Worm (Caenorhabditis elegans) whole organism, L1 larva: ENCODE results near the gene glb-1.

ENCODE experiments used
- C04F5.9 ChIP-seq: sonication (generic microtip); optimal IDR thresholded peaks from 2 replicates; lab custom pipeline; 2016; ENCODE audit warnings: missing genetic modification characterization, missing compliant biosample characterization
- Y116A8C.19 ChIP-seq: sonication (generic microtip); optimal IDR thresholded peaks from 2 replicates; lab custom pipeline; 2016; ENCODE audit warnings: missing compliant biosample characterization, missing genetic modification characterization, borderline replicate concordance
- aha-1 ChIP-seq: fragments of 150-350 bp; optimal IDR thresholded peaks from 2 replicates; lab custom pipeline; 2014; ENCODE audit warnings: missing biosample characterization, missing genetic modification characterization
- alr-1 ChIP-seq: fragments of 200-800 bp; sonication (Bioruptor generic); optimal IDR thresholded peaks from 2 replicates; lab custom pipeline; 2018; ENCODE audit warnings: borderline replicate concordance, mild to moderate bottlenecking, missing genetic modification characterization, missing compliant biosample characterization
- ama-1 ChIP-seq: fragments of 150-350 bp; optimal IDR thresholded peaks from 2 replicates; lab custom pipeline; 2014
- blmp-1 ChIP-seq: fragments of 150-350 bp; optimal IDR thresholded peaks from 2 replicates; lab custom pipeline; 2014; ENCODE audit warnings: missing biosample characterization, missing genetic modification characterization
- ceh-63 ChIP-seq: fragments of 200-800 bp; sonication (Bioruptor generic); optimal IDR thresholded peaks from 2 replicates; lab custom pipeline; 2018; ENCODE audit warnings: mild to moderate bottlenecking, missing genetic modification characterization, missing compliant biosample characterization
- ceh-82 ChIP-seq, 3 experiments: fragments of 150-350 bp in 1 of 3; sonication (generic microtip) in 2 of 3; optimal IDR thresholded peaks; 2 replicates each; lab custom pipeline; 2014 to 2017; ENCODE audit warnings: missing biosample characterization in 3 of 3, missing genetic modification characterization in 3 of 3
- ceh-88 ChIP-seq: fragments of 200-800 bp; sonication (Bioruptor generic); IDR thresholded peaks from 2 replicates; pipeline ENCODE4 v1.3.6; 2022; ENCODE audit warnings: missing genetic modification characterization, missing compliant biosample characterization
- ceh-90 ChIP-seq: sonication (generic microtip); optimal IDR thresholded peaks from 2 replicates; lab custom pipeline; 2016; ENCODE audit warnings: missing genetic modification characterization, missing compliant biosample characterization
- ces-1 ChIP-seq: fragments of 150-350 bp; optimal IDR thresholded peaks from 2 replicates; lab custom pipeline; 2014; ENCODE audit warnings: missing biosample characterization, missing genetic modification reagents, missing genetic modification characterization
- dpl-1 ChIP-seq, 3 experiments: fragments of 150-350 bp in 2 of 3; sonication (generic microtip) in 1 of 3; optimal IDR thresholded peaks; 2 replicates each; lab custom pipeline; 2014 to 2017; ENCODE audit warnings: missing biosample characterization in 3 of 3, missing genetic modification characterization in 3 of 3, missing genetic modification reagents in 3 of 3
- efl-3 ChIP-seq: fragments of 200-800 bp; sonication (Bioruptor generic); optimal IDR thresholded peaks from 2 replicates; lab custom pipeline; 2018; ENCODE audit warnings: mild to moderate bottlenecking, missing genetic modification characterization, missing compliant biosample characterization
- egl-13 ChIP-seq: sonication (generic microtip); optimal IDR thresholded peaks from 2 replicates; lab custom pipeline; 2016; ENCODE audit warnings: missing genotype, missing genetic modification reagents, missing genetic modification characterization, missing compliant biosample characterization
- egl-27 ChIP-seq, 2 experiments: fragments of 150-350 bp in 1 of 2; sonication (generic microtip); optimal IDR thresholded peaks; 3 replicates each; lab custom pipeline; 2017 to 2018; ENCODE audit warnings: missing biosample characterization in 2 of 2, missing genetic modification characterization in 2 of 2, missing genetic modification reagents in 2 of 2
- elt-2 ChIP-seq: sonication (generic microtip); optimal IDR thresholded peaks from 2 replicates; lab custom pipeline; 2016; ENCODE audit warnings: missing genetic modification characterization, mild to moderate bottlenecking, inconsistent platforms, missing compliant biosample characterization, missing genetic modification reagents
- elt-3 ChIP-seq, 6 experiments: fragments of 150-350 bp in 1 of 6; sonication (generic microtip); optimal IDR thresholded peaks; 2 replicates each; lab custom pipeline; 2017 to 2018; ENCODE audit warnings: missing biosample characterization in 6 of 6, missing genetic modification characterization in 6 of 6, inconsistent platforms in 1 of 6
- fkh-10 ChIP-seq: sonication (generic microtip); optimal IDR thresholded peaks from 2 replicates; lab custom pipeline; 2017; ENCODE audit warnings: missing biosample characterization, missing genetic modification reagents, missing genetic modification characterization
- fkh-4 ChIP-seq: sonication (generic microtip); optimal IDR thresholded peaks from 2 replicates; lab custom pipeline; 2016; ENCODE audit warnings: missing compliant biosample characterization, missing genetic modification characterization, borderline replicate concordance
- hpl-2 ChIP-seq: fragments of 150-350 bp; optimal IDR thresholded peaks from 2 replicates; lab custom pipeline; 2014; ENCODE audit warnings: missing biosample characterization, missing genetic modification reagents, missing genetic modification characterization
- jun-1 ChIP-seq: fragments of 150-350 bp; optimal IDR thresholded peaks from 2 replicates; lab custom pipeline; 2014; ENCODE audit warnings: missing biosample characterization, missing genetic modification reagents, missing genetic modification characterization
- lin-14 ChIP-seq: fragments of 200-800 bp; sonication (Bioruptor generic); optimal IDR thresholded peaks from 2 replicates; lab custom pipeline; 2018; ENCODE audit warnings: mild to moderate bottlenecking, missing genetic modification characterization, moderate library complexity, missing compliant biosample characterization
- lin-35 ChIP-seq, 2 experiments: fragments of 150-350 bp; optimal IDR thresholded peaks; 2 replicates each; lab custom pipeline; 2014; ENCODE audit warnings: missing biosample characterization in 2 of 2, missing genetic modification characterization in 2 of 2, missing genetic modification reagents in 2 of 2
- lin-39 ChIP-seq: fragments of 150-350 bp; optimal IDR thresholded peaks from 2 replicates; lab custom pipeline; 2014; ENCODE audit warnings: missing biosample characterization, missing genetic modification reagents, missing genetic modification characterization
- lir-3 ChIP-seq: sonication (generic microtip); optimal IDR thresholded peaks from 2 replicates; lab custom pipeline; 2016; ENCODE audit warnings: mild to moderate bottlenecking, missing genetic modification characterization, moderate library complexity, missing compliant biosample characterization; ENCODE audit not compliant: poor library complexity
- lsy-2 ChIP-seq, 2 experiments: fragments of 150-350 bp; optimal IDR thresholded peaks; 2 replicates each; lab custom pipeline; 2014; ENCODE audit warnings: missing biosample characterization in 2 of 2, missing genetic modification characterization in 2 of 2
- mab-9 ChIP-seq: fragments of 200-800 bp; sonication (Bioruptor generic); IDR thresholded peaks from 2 replicates; pipeline ENCODE4 v1.3.6; 2022; ENCODE audit warnings: missing genetic modification reagents, missing genetic modification characterization, missing compliant biosample characterization
- mdl-1 ChIP-seq, 2 experiments: fragments of 150-350 bp; optimal IDR thresholded peaks; 2 replicates each; lab custom pipeline; 2014 to 2017; ENCODE audit warnings: missing biosample characterization in 2 of 2, missing genetic modification characterization in 2 of 2, inconsistent platforms in 1 of 2
- mef-2 ChIP-seq: fragments of 150-350 bp; optimal IDR thresholded peaks from 2 replicates; lab custom pipeline; 2014; ENCODE audit warnings: missing biosample characterization, missing genetic modification characterization
- mep-1 ChIP-seq: fragments of 150-350 bp; optimal IDR thresholded peaks from 2 replicates; lab custom pipeline; 2014; ENCODE audit warnings: missing biosample characterization, missing genetic modification characterization
- nhr-11 ChIP-seq: fragments of 150-350 bp; optimal IDR thresholded peaks from 2 replicates; lab custom pipeline; 2014; ENCODE audit warnings: missing biosample characterization, missing genetic modification characterization
- nhr-12 ChIP-seq: sonication (generic microtip); optimal IDR thresholded peaks from 2 replicates; lab custom pipeline; 2017; ENCODE audit warnings: missing biosample characterization, missing genetic modification characterization
- nhr-20 ChIP-seq: sonication (generic microtip); optimal IDR thresholded peaks from 2 replicates; lab custom pipeline; 2016; ENCODE audit warnings: mild to moderate bottlenecking, missing genetic modification characterization, missing compliant biosample characterization
- nhr-237 ChIP-seq: fragments of 150-350 bp; optimal IDR thresholded peaks from 2 replicates; lab custom pipeline; 2014; ENCODE audit warnings: missing biosample characterization, missing genetic modification characterization
- nhr-71 ChIP-seq: sonication (generic microtip); optimal IDR thresholded peaks from 2 replicates; lab custom pipeline; 2016; ENCODE audit warnings: mild to moderate bottlenecking, missing genetic modification characterization, moderate library complexity, missing compliant biosample characterization
- nhr-76 ChIP-seq: sonication (generic microtip); optimal IDR thresholded peaks from 2 replicates; lab custom pipeline; 2017; ENCODE audit warnings: missing biosample characterization, missing genetic modification characterization
- nhr-77 ChIP-seq: fragments of 150-350 bp; optimal IDR thresholded peaks from 2 replicates; lab custom pipeline; 2014; ENCODE audit warnings: missing biosample characterization, missing genetic modification characterization
- nhr-84 ChIP-seq: sonication (generic microtip); optimal IDR thresholded peaks from 2 replicates; lab custom pipeline; 2017; ENCODE audit warnings: missing biosample characterization, missing genetic modification characterization
- nhr-90 ChIP-seq: sonication (generic microtip); optimal IDR thresholded peaks from 2 replicates; lab custom pipeline; 2016; ENCODE audit warnings: mild to moderate bottlenecking, missing genetic modification characterization, missing compliant biosample characterization; ENCODE audit not compliant: poor library complexity
- pag-3 ChIP-seq: sonication (generic microtip); optimal IDR thresholded peaks from 2 replicates; lab custom pipeline; 2017; ENCODE audit warnings: missing genetic modification characterization, mild to moderate bottlenecking, missing compliant biosample characterization, antibody characterized with exemption, borderline replicate concordance; ENCODE audit not compliant: insufficient read depth
- rnt-1 ChIP-seq: sonication (generic microtip); optimal IDR thresholded peaks from 2 replicates; lab custom pipeline; 2016; ENCODE audit warnings: mild to moderate bottlenecking, missing genetic modification characterization, moderate library complexity, missing compliant biosample characterization
- skn-1 ChIP-seq: fragments of 150-350 bp; optimal IDR thresholded peaks from 2 replicates; lab custom pipeline; 2014; ENCODE audit warnings: missing biosample characterization, missing genetic modification characterization
- snpc-4 ChIP-seq: fragments of 150-350 bp; optimal IDR thresholded peaks from 2 replicates; lab custom pipeline; 2014; ENCODE audit warnings: missing biosample characterization, missing genetic modification characterization
- snu-23 ChIP-seq: sonication (generic microtip); optimal IDR thresholded peaks from 2 replicates; lab custom pipeline; 2016; ENCODE audit warnings: missing genetic modification characterization, missing compliant biosample characterization
- sox-4 ChIP-seq: sonication (generic microtip); optimal IDR thresholded peaks from 2 replicates; lab custom pipeline; 2016; ENCODE audit warnings: missing genetic modification characterization, missing compliant biosample characterization
- sptf-1 ChIP-seq: fragments of 150-350 bp; optimal IDR thresholded peaks from 2 replicates; lab custom pipeline; 2014; ENCODE audit warnings: missing biosample characterization, missing genetic modification characterization
- sup-37 ChIP-seq: fragments of 200-800 bp; sonication (Bioruptor generic); optimal IDR thresholded peaks from 2 replicates; lab custom pipeline; 2018; ENCODE audit warnings: mild to moderate bottlenecking, missing genetic modification characterization, missing compliant biosample characterization
- tbx-2 ChIP-seq: sonication (generic microtip); optimal IDR thresholded peaks from 2 replicates; lab custom pipeline; 2016; ENCODE audit warnings: missing genetic modification characterization, missing compliant biosample characterization
- tlp-1 ChIP-seq: fragments of 150-350 bp; optimal IDR thresholded peaks from 2 replicates; lab custom pipeline; 2014; ENCODE audit warnings: missing biosample characterization, missing genetic modification characterization
- unc-130 ChIP-seq: fragments of 150-350 bp; optimal IDR thresholded peaks from 2 replicates; lab custom pipeline; 2017; ENCODE audit warnings: missing biosample characterization, missing genetic modification characterization, inconsistent platforms
- unc-30 ChIP-seq: sonication (generic microtip); optimal IDR thresholded peaks from 2 replicates; lab custom pipeline; 2017; ENCODE audit warnings: missing biosample characterization, missing genetic modification characterization
- unc-86 ChIP-seq: sonication (generic microtip); optimal IDR thresholded peaks from 2 replicates; lab custom pipeline; 2016; ENCODE audit warnings: missing genetic modification characterization, missing compliant biosample characterization
- unc-98 ChIP-seq: fragments of 200-800 bp; sonication (Bioruptor generic); IDR thresholded peaks from 2 replicates; pipeline ENCODE4 v1.3.6; 2022; ENCODE audit warnings: missing genetic modification characterization, missing compliant biosample characterization
- xbp-1 ChIP-seq: sonication (generic microtip); optimal IDR thresholded peaks from 2 replicates; lab custom pipeline; 2016; ENCODE audit warnings: missing genetic modification characterization, missing compliant biosample characterization

glb-1 gene

ce11 chrIII:8899767-8900166, 23.3 kb downstream of the glb-1 start:
- TF ChIP-seq nhr-11 (tag; lab: Kevin White, UChicago) = no peak
- peak; percentile 79 to 93 for TF ChIP-seq lsy-2 (tag; optimal IDR thresholded peaks at IDR 0.05; lab: Kevin White, UChicago)
- TF ChIP-seq unc-98 (GFP tag; lab: Robert Waterston, UW) = no peak
- no peak for TF ChIP-seq fkh-4
- TF ChIP-seq elt-2 (tag; lab: Kevin White, UChicago) = no peak
- TF ChIP-seq aha-1 (tag; lab: Kevin White, UChicago) = no peak
- peak; percentile 50 for TF ChIP-seq nhr-20
- peak; percentile 68 to 86 (median 74) for TF ChIP-seq dpl-1 (GFP tag; optimal IDR thresholded peaks at IDR 0.05; lab: Kevin White, UChicago)
- no peak for TF ChIP-seq unc-130 (tag; lab: Kevin White, UChicago)
- TF ChIP-seq sox-4 (tag; lab: Kevin White, UChicago) = no peak
- peak; percentile 76 to 89 for TF ChIP-seq lin-35 (GFP tag; optimal IDR thresholded peaks at IDR 0.05; lab: Kevin White, UChicago)
- TF ChIP-seq sup-37 = no peak
- TF ChIP-seq snu-23 (GFP tag; lab: Kevin White, UChicago) = peak; percentile 58
- no peak for TF ChIP-seq nhr-77 (tag; lab: Kevin White, UChicago)
- TF ChIP-seq nhr-237 (tag; lab: Kevin White, UChicago) = no peak
- peak; percentile 47 for TF ChIP-seq mep-1 (tag; lab: Kevin White, UChicago)
- TF ChIP-seq skn-1 (tag; lab: Kevin White, UChicago) = peak; percentile 50
- peak; percentile 83 for TF ChIP-seq blmp-1
- peak; percentile 12 for TF ChIP-seq tbx-2 (tag; lab: Kevin White, UChicago)
- no peak for TF ChIP-seq egl-13
- TF ChIP-seq ceh-82 (tag; optimal IDR thresholded peaks at IDR 0.05; lab: Kevin White, UChicago) = no peak
- TF ChIP-seq lin-39 (tag; lab: Kevin White, UChicago) = no peak
- TF ChIP-seq ama-1 (lab: Kevin White, UChicago) = no peak
- TF ChIP-seq egl-27 (tag; optimal IDR thresholded peaks at IDR 0.05; lab: Kevin White, UChicago) = no peak
- no peak for TF ChIP-seq unc-30 (tag; lab: Kevin White, UChicago)
- TF ChIP-seq nhr-76 (tag; lab: Kevin White, UChicago) = no peak
- TF ChIP-seq alr-1 (tag; lab: Kevin White, UChicago) = no peak
- TF ChIP-seq mdl-1 (tag; optimal IDR thresholded peaks at IDR 0.05; lab: Kevin White, UChicago) = no peak
- TF ChIP-seq jun-1 (tag; lab: Kevin White, UChicago) = no peak
- TF ChIP-seq ceh-90 (tag; lab: Kevin White, UChicago) = no peak
- TF ChIP-seq pag-3 (tag; lab: Kevin White, UChicago) = no peak
- peak; percentile 73 for TF ChIP-seq nhr-71 (tag; lab: Kevin White, UChicago)
- no peak for TF ChIP-seq elt-3 (tag; optimal IDR thresholded peaks at IDR 0.05; lab: Kevin White, UChicago)
- no peak for TF ChIP-seq Y116A8C.19 (tag; lab: Kevin White, UChicago)
- TF ChIP-seq nhr-84 (tag; lab: Kevin White, UChicago) = no peak
- TF ChIP-seq rnt-1 (tag; lab: Kevin White, UChicago) = no peak
- TF ChIP-seq xbp-1 (tag; lab: Kevin White, UChicago) = peak; percentile 38
- no peak for TF ChIP-seq lin-14 (GFP tag; lab: Kevin White, UChicago)
- peak; percentile 1 for TF ChIP-seq snpc-4 (tag; lab: Kevin White, UChicago)
- peak; percentile 9 for TF ChIP-seq nhr-90 (tag; lab: Kevin White, UChicago)
- TF ChIP-seq lir-3 = no peak
- no peak for TF ChIP-seq nhr-12
- TF ChIP-seq mef-2 (tag; lab: Kevin White, UChicago) = no peak
- TF ChIP-seq sptf-1 (tag; lab: Kevin White, UChicago) = no peak
- TF ChIP-seq ceh-63 (GFP tag; lab: Kevin White, UChicago) = no peak
- no peak for TF ChIP-seq efl-3 (GFP tag; lab: Kevin White, UChicago)
- TF ChIP-seq fkh-10 (GFP tag; lab: Kevin White, UChicago) = no peak
- TF ChIP-seq hpl-2 (GFP tag; lab: Kevin White, UChicago) = no peak
- no peak for TF ChIP-seq tlp-1 (tag; lab: Kevin White, UChicago)
- TF ChIP-seq ces-1 (GFP tag; lab: Kevin White, UChicago) = no peak
- TF ChIP-seq C04F5.9 (tag; lab: Kevin White, UChicago) = peak; percentile 93
- TF ChIP-seq unc-86 (tag; lab: Kevin White, UChicago) = no peak
- no peak for TF ChIP-seq ceh-88 (GFP tag; lab: Robert Waterston, UW)
- no peak for TF ChIP-seq mab-9 (GFP tag; lab: Robert Waterston, UW)
